In the genomic region with DNA sequence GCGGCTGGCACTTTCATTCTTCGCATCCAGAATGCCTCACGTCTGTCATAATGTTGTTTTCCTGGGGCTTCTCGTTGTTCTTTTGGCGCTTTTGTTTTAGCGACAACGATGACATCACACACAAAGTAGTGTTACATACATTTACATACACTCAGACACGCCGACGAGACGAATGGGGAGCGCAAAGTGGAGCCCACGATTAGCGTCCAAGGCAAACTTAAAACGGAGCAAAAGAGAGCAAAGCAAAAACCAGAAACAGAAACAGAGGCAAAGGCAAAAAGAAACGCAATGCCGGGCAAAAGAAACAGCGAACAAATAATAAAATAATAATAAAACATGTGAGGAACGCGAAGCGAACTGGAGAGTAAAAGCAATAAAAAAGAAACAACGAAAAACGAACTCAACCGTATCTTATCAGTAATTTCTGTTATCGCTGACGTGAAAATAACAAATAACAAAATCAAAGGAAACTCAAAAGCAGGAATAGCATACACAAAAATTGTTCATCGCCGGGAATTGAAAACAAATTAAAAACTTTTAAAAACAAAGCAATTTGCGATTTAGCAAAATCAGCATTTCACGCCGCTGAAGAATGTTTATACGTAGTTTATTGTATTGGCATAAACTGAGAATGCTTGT, we compare ENCODE assay signal across 3 fruit fly cellular contexts.
TF ChIP-seq lines count a peak whose summit lies in the region.

No protein-coding gene starts in this region.

TF ChIP-seq in whole organism, embryonic, 481 proteins besides CTCF, POLR2A, EP300 and RAD21 (continued from another document and continues in another):
- TF ChIP-seq kni (GFP tag; optimal IDR thresholded peaks at IDR 0.05; lab: Kevin White, UChicago): peak; percentile 5
- peak in 1 of 2 experiments; percentile 53 for TF ChIP-seq eve (GFP tag; optimal IDR thresholded peaks at IDR 0.05; lab: Kevin White, UChicago)
- no peak for TF ChIP-seq TFAM (GFP tag; optimal IDR thresholded peaks at IDR 0.05; lab: Kevin White, UChicago)
- no peak for TF ChIP-seq CG7963 (GFP tag; IDR thresholded peaks at IDR 0.05; lab: Robert Waterston, UW; ENCODE audit: partially characterized antibody)
- no peak for TF ChIP-seq CG4617 (GFP tag; optimal IDR thresholded peaks at IDR 0.05; lab: Kevin White, UChicago; ENCODE audit: borderline replicate concordance)
- TF ChIP-seq Eip74EF (GFP tag; optimal IDR thresholded peaks at IDR 0.05; lab: Kevin White, UChicago): peak in 1 of 2 experiments; percentile 24
- TF ChIP-seq kay (GFP tag; optimal IDR thresholded peaks at IDR 0.05; lab: Kevin White, UChicago): no peak
- TF ChIP-seq CG16779 (GFP tag; IDR thresholded peaks at IDR 0.05; lab: Robert Waterston, UW): no peak
- no peak for TF ChIP-seq nmo (GFP tag; optimal IDR thresholded peaks at IDR 0.05; lab: Kevin White, UChicago)
- TF ChIP-seq Dip2 (GFP tag; IDR thresholded peaks at IDR 0.05; lab: Robert Waterston, UW): no peak
- no peak for TF ChIP-seq so (GFP tag; IDR thresholded peaks at IDR 0.05; lab: Robert Waterston, UW)
- TF ChIP-seq dm (GFP tag; optimal IDR thresholded peaks at IDR 0.05; lab: Kevin White, UChicago): no peak
- no peak for TF ChIP-seq Doc2 (GFP tag; IDR thresholded peaks at IDR 0.05; lab: Robert Waterston, UW)
- TF ChIP-seq CG6765 (GFP tag; optimal IDR thresholded peaks at IDR 0.05; lab: Kevin White, UChicago): no peak
- TF ChIP-seq CG8281 (tag; optimal IDR thresholded peaks at IDR 0.05; lab: Kevin White, UChicago): no peak
- peak; percentile 49; the same call in 2 of the 3 replicates for TF ChIP-seq CG34224 (GFP tag; IDR thresholded peaks at IDR 0.05; lab: Robert Waterston, UW; ENCODE audit: partially characterized antibody)
- no peak; the same call in 1 of the 2 replicates for TF ChIP-seq CG32532 (GFP tag; IDR thresholded peaks at IDR 0.05; lab: Robert Waterston, UW)
- peak; percentile 8 for TF ChIP-seq mirr (GFP tag; optimal IDR thresholded peaks at IDR 0.05; lab: Kevin White, UChicago)
- TF ChIP-seq sens (GFP tag; lab: Kevin White, UChicago): peak; percentile 15
- peak; percentile 96; the same call in 3 of the 4 replicates for TF ChIP-seq chinmo (GFP tag; IDR thresholded peaks at IDR 0.05; lab: Robert Waterston, UW; ENCODE audit: partially characterized antibody)
- TF ChIP-seq Optix (GFP tag; IDR thresholded peaks at IDR 0.05; lab: Robert Waterston, UW): no peak
- no peak for TF ChIP-seq bcd (GFP tag; optimal IDR thresholded peaks at IDR 0.05; lab: Kevin White, UChicago)
- no peak for TF ChIP-seq CG32772 (GFP tag; IDR thresholded peaks at IDR 0.05; lab: Robert Waterston, UW)
- peak; percentile 37 for TF ChIP-seq Atf3 (GFP tag; optimal IDR thresholded peaks at IDR 0.05; lab: Kevin White, UChicago)
- no peak for TF ChIP-seq chn (GFP tag; optimal IDR thresholded peaks at IDR 0.05; lab: Kevin White, UChicago)
- no peak for TF ChIP-seq gem (tag; optimal IDR thresholded peaks at IDR 0.05; lab: Kevin White, UChicago)
- TF ChIP-seq psq (GFP tag; optimal IDR thresholded peaks at IDR 0.05; lab: Kevin White, UChicago): peak; percentile 97
- no peak for TF ChIP-seq CG17186 (GFP tag; optimal IDR thresholded peaks at IDR 0.05; lab: Kevin White, UChicago)
- no peak for TF ChIP-seq gsb-n (tag; optimal IDR thresholded peaks at IDR 0.05; lab: Kevin White, UChicago)
- TF ChIP-seq CG7357 (GFP tag; IDR thresholded peaks at IDR 0.05; lab: Robert Waterston, UW): no peak
- peak; percentile 41 for TF ChIP-seq lbe (GFP tag; optimal IDR thresholded peaks at IDR 0.05; lab: Kevin White, UChicago)
- TF ChIP-seq CG12769 (tag; optimal IDR thresholded peaks at IDR 0.05; lab: Kevin White, UChicago): peak; percentile 86
- TF ChIP-seq zen2 (GFP tag; IDR thresholded peaks at IDR 0.05; lab: Robert Waterston, UW; ENCODE audit: partially characterized antibody): no peak
- TF ChIP-seq stc (GFP tag; IDR thresholded peaks at IDR 0.05; lab: Robert Waterston, UW): no peak
- peak; percentile 13 for TF ChIP-seq exex (tag; optimal IDR thresholded peaks at IDR 0.05; lab: Kevin White, UChicago)
- no peak for TF ChIP-seq Sin3A (optimal IDR thresholded peaks at IDR 0.05; lab: Kevin White, UChicago)
- no peak for TF ChIP-seq CG7556 (GFP tag; optimal IDR thresholded peaks at IDR 0.05; lab: Kevin White, UChicago)
- TF ChIP-seq CG16863 (GFP tag; optimal IDR thresholded peaks at IDR 0.05; lab: Kevin White, UChicago): no peak
- TF ChIP-seq CG13894 (tag; optimal IDR thresholded peaks at IDR 0.05; lab: Kevin White, UChicago): peak; percentile 32
- peak; percentile 7 for TF ChIP-seq ftz-f1 (GFP tag; optimal IDR thresholded peaks at IDR 0.05; lab: Kevin White, UChicago)
- no peak for TF ChIP-seq CG12104 (GFP tag; optimal IDR thresholded peaks at IDR 0.05; lab: Kevin White, UChicago)

TF ChIP-seq in whole organism, prepupa, 60 proteins besides CTCF, POLR2A, EP300 and RAD21 (continued from another document):
- TF ChIP-seq fd85E (GFP tag; optimal IDR thresholded peaks at IDR 0.05; lab: Kevin White, UChicago) (no peak), cyc (GFP tag; optimal IDR thresholded peaks at IDR 0.05; lab: Kevin White, UChicago) (no peak), CG11902 (GFP tag; optimal IDR thresholded peaks at IDR 0.05; lab: Kevin White, UChicago) (no peak), CG8319 (GFP tag; optimal IDR thresholded peaks at IDR 0.05; lab: Kevin White, UChicago) (no peak), CG6276 (GFP tag; optimal IDR thresholded peaks at IDR 0.05; lab: Kevin White, UChicago) (peak; percentile 34), Ets21C (GFP tag; optimal IDR thresholded peaks at IDR 0.05; lab: Kevin White, UChicago) (no peak), Gug (GFP tag; IDR thresholded peaks at IDR 0.05; lab: Robert Waterston, UW) (no peak), spab (GFP tag; optimal IDR thresholded peaks at IDR 0.05; lab: Kevin White, UChicago) (no peak), net (GFP tag; optimal IDR thresholded peaks at IDR 0.05; lab: Kevin White, UChicago) (no peak), Hr39 (GFP tag; optimal IDR thresholded peaks at IDR 0.05; lab: Kevin White, UChicago) (no peak), CG7368 (GFP tag; optimal IDR thresholded peaks at IDR 0.05; lab: Kevin White, UChicago) (no peak), Hr38 (GFP tag; optimal IDR thresholded peaks at IDR 0.05; lab: Kevin White, UChicago) (no peak), Sox102F (GFP tag; optimal IDR thresholded peaks at IDR 0.05; lab: Kevin White, UChicago) (peak; percentile 1), CG31627 (GFP tag; optimal IDR thresholded peaks at IDR 0.05; lab: Kevin White, UChicago) (no peak), pdm3 (GFP tag; optimal IDR thresholded peaks at IDR 0.05; lab: Kevin White, UChicago) (no peak), fd59A (GFP tag; optimal IDR thresholded peaks at IDR 0.05; lab: Kevin White, UChicago) (no peak), Sox14 (GFP tag; optimal IDR thresholded peaks at IDR 0.05; lab: Kevin White, UChicago) (no peak), Eip75B (GFP tag; optimal IDR thresholded peaks at IDR 0.05; lab: Kevin White, UChicago) (no peak), CG10631 (GFP tag; optimal IDR thresholded peaks at IDR 0.05; lab: Kevin White, UChicago) (no peak), CG11294 (GFP tag; IDR thresholded peaks at IDR 0.05; lab: Robert Waterston, UW) (no peak), fkh (GFP tag; optimal IDR thresholded peaks at IDR 0.05; lab: Kevin White, UChicago) (peak; percentile 43), Blimp-1 (GFP tag; optimal IDR thresholded peaks at IDR 0.05; lab: Kevin White, UChicago) (no peak), vri (GFP tag; optimal IDR thresholded peaks at IDR 0.05; lab: Kevin White, UChicago) (peak; percentile 72), CG3032 (tag; optimal IDR thresholded peaks at IDR 0.05; lab: Kevin White, UChicago) (no peak), CG6808 (GFP tag; optimal IDR thresholded peaks at IDR 0.05; lab: Kevin White, UChicago) (no peak), dac (GFP tag; optimal IDR thresholded peaks at IDR 0.05; lab: Kevin White, UChicago) (no peak), Met (GFP tag; optimal IDR thresholded peaks at IDR 0.05; lab: Kevin White, UChicago) (peak; percentile 17), CG8119 (GFP tag; IDR thresholded peaks at IDR 0.05; lab: Robert Waterston, UW) (0 out of 3 replicates have a peak, but pooled peaks have one; percentile 26), CG32006 (GFP tag; optimal IDR thresholded peaks at IDR 0.05; lab: Kevin White, UChicago) (no peak), CG11762 (GFP tag; optimal IDR thresholded peaks at IDR 0.05; lab: Kevin White, UChicago; ENCODE audit: insufficient read depth) (no peak), ss (GFP tag; optimal IDR thresholded peaks at IDR 0.05; lab: Kevin White, UChicago) (peak in 1 of 2 experiments; percentile 52), OdsH (GFP tag; optimal IDR thresholded peaks at IDR 0.05; lab: Kevin White, UChicago) (no peak), salr (GFP tag; optimal IDR thresholded peaks at IDR 0.05; lab: Kevin White, UChicago) (no peak), Sox15 (GFP tag; optimal IDR thresholded peaks at IDR 0.05; lab: Kevin White, UChicago) (no peak)

TF ChIP-seq in whole organism, wandering third instar larva, 38 proteins besides CTCF, POLR2A, EP300 and RAD21 (continued from another document):
- TF ChIP-seq GATAd (GFP tag; optimal IDR thresholded peaks at IDR 0.05; lab: Kevin White, UChicago) (no peak), fru (GFP tag; optimal IDR thresholded peaks at IDR 0.05; lab: Kevin White, UChicago) (no peak), jim (GFP tag; optimal IDR thresholded peaks at IDR 0.05; lab: Kevin White, UChicago) (no peak), woc (GFP tag; optimal IDR thresholded peaks at IDR 0.05; lab: Kevin White, UChicago) (no peak), dmrt93B (GFP tag; optimal IDR thresholded peaks at IDR 0.05; lab: Kevin White, UChicago) (no peak)
TF ChIP-seq in whole organism, wandering third instar larva: peak in this region for 11.
